Fruit fly (Drosophila melanogaster) whole organism, embryonic: Measurements from ENCODE around the gene CG17234.

Source experiments
- Atf6 ChIP-seq: fragments of 200-800 bp; sonication (Bioruptor generic); IDR thresholded peaks from 2 replicates; pipeline ENCODE4 v1.3.6; 2022; ENCODE audit warnings: missing biosample characterization, missing genetic modification characterization
- BEAF-32 ChIP-seq: fragments of 200-800 bp; sonication (Bioruptor generic); optimal IDR thresholded peaks from 3 replicates; lab custom pipeline; 2017; ENCODE audit warnings: missing biosample characterization, missing genetic modification characterization, mild to moderate bottlenecking, moderate library complexity, missing genetic modification reagents
- Bteb2 ChIP-seq: fragments of 200-800 bp; sonication (Bioruptor generic); optimal IDR thresholded peaks from 2 replicates; lab custom pipeline; 2016; ENCODE audit warnings: missing biosample characterization, missing genetic modification characterization
- C15 ChIP-seq: fragments of 200-800 bp; sonication (Bioruptor generic); IDR thresholded peaks from 3 replicates; pipeline ENCODE4 v1.3.6; 2022; ENCODE audit warnings: missing biosample characterization, missing genetic modification characterization
- CG10366 ChIP-seq: fragments of 200-800 bp; sonication (Bioruptor generic); IDR thresholded peaks from 2 replicates; pipeline ENCODE4 v1.3.6; 2022; ENCODE audit warnings: missing biosample characterization, missing genetic modification characterization
- CG11398 ChIP-seq: fragments of 200-800 bp; sonication (Bioruptor generic); optimal IDR thresholded peaks from 2 replicates; lab custom pipeline; 2016; ENCODE audit warnings: missing biosample characterization, missing genetic modification characterization
- CG11723 ChIP-seq: fragments of 200-800 bp; sonication (Bioruptor generic); optimal IDR thresholded peaks from 2 replicates; lab custom pipeline; 2017; ENCODE audit warnings: missing biosample characterization, mild to moderate bottlenecking, missing genetic modification characterization
- CG15696 ChIP-seq: fragments of 200-800 bp; sonication (Bioruptor generic); optimal IDR thresholded peaks from 2 replicates; lab custom pipeline; 2019; ENCODE audit warnings: missing biosample characterization, mild to moderate bottlenecking, missing genetic modification characterization, moderate library complexity
- CG16863 ChIP-seq: fragments of 200-800 bp; sonication (Bioruptor generic); optimal IDR thresholded peaks from 3 replicates; lab custom pipeline; 2016; ENCODE audit warnings: missing biosample characterization, missing genetic modification characterization
- CG17186 ChIP-seq: fragments of 200-800 bp; sonication (Bioruptor generic); optimal IDR thresholded peaks from 3 replicates; lab custom pipeline; 2017; ENCODE audit warnings: missing biosample characterization, missing genetic modification reagents, missing genetic modification characterization
- CG18011 ChIP-seq: fragments of 200-800 bp; sonication (Bioruptor generic); optimal IDR thresholded peaks from 2 replicates; lab custom pipeline; 2017; ENCODE audit warnings: missing biosample characterization, missing genetic modification characterization, mild to moderate bottlenecking, moderate library complexity, missing genotype
- CG30431 ChIP-seq: fragments of 200-800 bp; sonication (Bioruptor generic); optimal IDR thresholded peaks from 2 replicates; lab custom pipeline; 2017; ENCODE audit warnings: missing biosample characterization, missing genetic modification characterization
- CG3065 ChIP-seq: fragments of 200-800 bp; sonication (Bioruptor generic); optimal IDR thresholded peaks from 2 replicates; lab custom pipeline; 2016; ENCODE audit warnings: missing biosample characterization, missing genetic modification characterization
- CG34376 ChIP-seq: fragments of 200-800 bp; sonication (Bioruptor generic); optimal IDR thresholded peaks from 2 replicates; lab custom pipeline; 2018; ENCODE audit warnings: missing biosample characterization, mild to moderate bottlenecking, missing genetic modification characterization
- CG4360 ChIP-seq: fragments of 200-800 bp; sonication (Bioruptor generic); IDR thresholded peaks from 2 replicates; pipeline ENCODE4 v1.3.6; 2022; ENCODE audit warnings: missing biosample characterization, missing genetic modification characterization
- CG4404 ChIP-seq: fragments of 200-800 bp; sonication (Bioruptor generic); IDR thresholded peaks from 2 replicates; pipeline ENCODE4 v1.3.6; 2022; ENCODE audit warnings: missing biosample characterization, missing genetic modification characterization
- CG6765 ChIP-seq: fragments of 200-800 bp; sonication (Bioruptor generic); optimal IDR thresholded peaks from 3 replicates; lab custom pipeline; 2017; ENCODE audit warnings: missing biosample characterization, mild to moderate bottlenecking, missing genetic modification characterization
- CG6854 ChIP-seq: fragments of 200-800 bp; sonication (Bioruptor generic); optimal IDR thresholded peaks from 3 replicates; lab custom pipeline; 2017; ENCODE audit warnings: missing biosample characterization, mild to moderate bottlenecking, missing genetic modification characterization
- CG9215 ChIP-seq: fragments of 200-800 bp; sonication (Bioruptor generic); IDR thresholded peaks from 2 replicates; pipeline ENCODE4 v1.3.6; 2022; ENCODE audit warnings: missing biosample characterization, missing genetic modification characterization
- CG9932 ChIP-seq: fragments of 200-800 bp; sonication (Bioruptor generic); IDR thresholded peaks from 2 replicates; pipeline ENCODE4 v1.3.6; 2022; ENCODE audit warnings: missing biosample characterization, missing genetic modification characterization
- Chrac-16 ChIP-seq: fragments of 200-800 bp; sonication (Bioruptor generic); optimal IDR thresholded peaks from 3 replicates; lab custom pipeline; 2016; ENCODE audit warnings: missing biosample characterization, missing genetic modification characterization
- CrebB ChIP-seq: fragments of 200-800 bp; sonication (Bioruptor generic); optimal IDR thresholded peaks from 3 replicates; lab custom pipeline; 2018; ENCODE audit warnings: missing biosample characterization, mild to moderate bottlenecking, missing genetic modification characterization
- Dbx ChIP-seq: fragments of 200-800 bp; sonication (Bioruptor generic); IDR thresholded peaks from 3 replicates; pipeline ENCODE4 v1.3.6; 2022; ENCODE audit warnings: missing biosample characterization, missing genetic modification characterization
- Dref ChIP-seq: fragments of 200-800 bp; sonication (Bioruptor generic); IDR thresholded peaks from 2 replicates; pipeline ENCODE4 v1.3.6; 2022; ENCODE audit warnings: missing biosample characterization, missing genetic modification characterization
- E2f1 ChIP-seq: fragments of 200-800 bp; sonication (Bioruptor generic); IDR thresholded peaks from 2 replicates; pipeline ENCODE4 v1.3.6; 2022; ENCODE audit warnings: missing biosample characterization, missing genetic modification characterization
- Fer3 ChIP-seq: fragments of 200-800 bp; sonication (Bioruptor generic); optimal IDR thresholded peaks from 2 replicates; lab custom pipeline; 2018; ENCODE audit warnings: missing biosample characterization, mild to moderate bottlenecking, missing genetic modification characterization, moderate library complexity
- GATAe ChIP-seq: fragments of 200-800 bp; sonication (Bioruptor generic); conservative IDR thresholded peaks from 2 replicates; pipeline ENCODE4 v1.3.6; 2022; ENCODE audit warnings: missing biosample characterization, missing genetic modification characterization
- HHEX ChIP-seq: fragments of 200-800 bp; sonication (Bioruptor generic); optimal IDR thresholded peaks from 3 replicates; lab custom pipeline; 2017; ENCODE audit warnings: missing biosample characterization, mild to moderate bottlenecking, missing genetic modification characterization, missing genetic modification reagents
- HLH3B ChIP-seq: fragments of 200-800 bp; sonication (Bioruptor generic); IDR thresholded peaks from 2 replicates; pipeline ENCODE4 v1.3.6; 2022; ENCODE audit warnings: missing biosample characterization, missing genetic modification characterization
- Hmr ChIP-seq: fragments of 200-800 bp; sonication (Bioruptor generic); optimal IDR thresholded peaks from 3 replicates; lab custom pipeline; 2017; ENCODE audit warnings: mild to moderate bottlenecking, missing biosample characterization, missing genetic modification reagents, missing genetic modification characterization
- Med ChIP-seq: fragments of 200-800 bp; sonication (Bioruptor generic); peaks from one replicate; lab custom pipeline; 2016; ENCODE audit warnings: missing biosample characterization, missing genetic modification characterization, mild to moderate bottlenecking, inconsistent platforms, moderate library complexity
- Nf-YB ChIP-seq: fragments of 200-800 bp; sonication (Bioruptor generic); optimal IDR thresholded peaks from 3 replicates; lab custom pipeline; 2019; ENCODE audit warnings: missing biosample characterization, mild to moderate bottlenecking, missing genetic modification characterization, moderate library complexity
- Opbp ChIP-seq: fragments of 200-800 bp; sonication (Bioruptor generic); IDR thresholded peaks from 3 replicates; pipeline ENCODE4 v1.3.6; 2022; ENCODE audit warnings: missing biosample characterization, missing genetic modification characterization; ENCODE audit not compliant: partially characterized antibody
- Xbp1 ChIP-seq: fragments of 200-800 bp; sonication (Bioruptor generic); optimal IDR thresholded peaks from 3 replicates; lab custom pipeline; 2016; ENCODE audit warnings: missing biosample characterization, mild to moderate bottlenecking, missing genetic modification characterization
- crc ChIP-seq: fragments of 200-800 bp; sonication (Bioruptor generic); optimal IDR thresholded peaks from 2 replicates; lab custom pipeline; 2016; ENCODE audit warnings: missing biosample characterization, missing genetic modification characterization
- dm ChIP-seq: fragments of 200-800 bp; sonication (Bioruptor generic); optimal IDR thresholded peaks from 3 replicates; lab custom pipeline; 2016; ENCODE audit warnings: missing biosample characterization, missing genetic modification characterization
- dmrt11E ChIP-seq: fragments of 200-800 bp; sonication (Bioruptor generic); optimal IDR thresholded peaks from 3 replicates; lab custom pipeline; 2018; ENCODE audit warnings: missing biosample characterization, mild to moderate bottlenecking, missing genetic modification characterization, moderate library complexity
- gfzf ChIP-seq: fragments of 200-800 bp; sonication (Bioruptor generic); optimal IDR thresholded peaks from 2 replicates; lab custom pipeline; 2016; ENCODE audit warnings: missing biosample characterization, mild to moderate bottlenecking, missing genetic modification characterization, moderate library complexity
- her ChIP-seq: fragments of 200-800 bp; sonication (Bioruptor generic); optimal IDR thresholded peaks from 2 replicates; lab custom pipeline; 2016; ENCODE audit warnings: missing biosample characterization, missing genetic modification characterization
- jing ChIP-seq: fragments of 200-800 bp; sonication (Bioruptor generic); optimal IDR thresholded peaks from 2 replicates; lab custom pipeline; 2018; ENCODE audit warnings: missing biosample characterization, mild to moderate bottlenecking, missing genetic modification characterization
- otp ChIP-seq: fragments of 200-800 bp; sonication (Bioruptor generic); IDR thresholded peaks from 3 replicates; pipeline ENCODE4, ENCODE4 v1.3.6; 2022; ENCODE audit warnings: missing biosample characterization, missing genetic modification characterization
- psq ChIP-seq: fragments of 200-800 bp; sonication (Bioruptor generic); optimal IDR thresholded peaks from 2 replicates; lab custom pipeline; 2017; ENCODE audit warnings: missing biosample characterization, missing genetic modification characterization
- pum ChIP-seq: fragments of 200-800 bp; sonication (Bioruptor generic); optimal IDR thresholded peaks from 2 replicates; lab custom pipeline; 2016; ENCODE audit warnings: missing biosample characterization, missing genetic modification characterization
- rib ChIP-seq: fragments of 200-800 bp; sonication (Bioruptor generic); IDR thresholded peaks from 2 replicates; pipeline ENCODE4 v1.3.6; 2022; ENCODE audit warnings: missing biosample characterization, missing genetic modification characterization
- run ChIP-seq: fragments of 200-800 bp; sonication (Bioruptor generic); optimal IDR thresholded peaks from 3 replicates; lab custom pipeline; 2018; ENCODE audit warnings: missing biosample characterization, mild to moderate bottlenecking, missing genetic modification characterization
- shn ChIP-seq: fragments of 200-800 bp; sonication (Bioruptor generic); optimal IDR thresholded peaks from 3 replicates; lab custom pipeline; 2016; ENCODE audit warnings: missing biosample characterization, missing genetic modification characterization
- sim ChIP-seq: fragments of 200-800 bp; sonication (Bioruptor generic); IDR thresholded peaks from 2 replicates; pipeline ENCODE4 v1.3.6; 2022; ENCODE audit warnings: missing biosample characterization, missing genetic modification characterization
- sug ChIP-seq: fragments of 200-800 bp; optimal IDR thresholded peaks from 2 replicates; lab custom pipeline; 2019; ENCODE audit warnings: missing biosample characterization, mild to moderate bottlenecking, missing genetic modification characterization, moderate library complexity
- tap ChIP-seq: fragments of 200-800 bp; optimal IDR thresholded peaks from 3 replicates; lab custom pipeline; 2019; ENCODE audit warnings: missing biosample characterization, mild to moderate bottlenecking, missing genetic modification characterization, moderate library complexity
- tll ChIP-seq, 2 experiments: fragments of 200-800 bp in 1 of 2; fragments of >200 bp in 1 of 2; sonication (Bioruptor generic) in 1 of 2; optimal IDR thresholded peaks; 2 replicates each; lab custom pipeline; 2017 to 2019; ENCODE audit warnings: missing biosample characterization in 2 of 2, missing genetic modification characterization in 2 of 2, mild to moderate bottlenecking in 1 of 2, moderate library complexity in 1 of 2

The CG17234 gene

DNA sequence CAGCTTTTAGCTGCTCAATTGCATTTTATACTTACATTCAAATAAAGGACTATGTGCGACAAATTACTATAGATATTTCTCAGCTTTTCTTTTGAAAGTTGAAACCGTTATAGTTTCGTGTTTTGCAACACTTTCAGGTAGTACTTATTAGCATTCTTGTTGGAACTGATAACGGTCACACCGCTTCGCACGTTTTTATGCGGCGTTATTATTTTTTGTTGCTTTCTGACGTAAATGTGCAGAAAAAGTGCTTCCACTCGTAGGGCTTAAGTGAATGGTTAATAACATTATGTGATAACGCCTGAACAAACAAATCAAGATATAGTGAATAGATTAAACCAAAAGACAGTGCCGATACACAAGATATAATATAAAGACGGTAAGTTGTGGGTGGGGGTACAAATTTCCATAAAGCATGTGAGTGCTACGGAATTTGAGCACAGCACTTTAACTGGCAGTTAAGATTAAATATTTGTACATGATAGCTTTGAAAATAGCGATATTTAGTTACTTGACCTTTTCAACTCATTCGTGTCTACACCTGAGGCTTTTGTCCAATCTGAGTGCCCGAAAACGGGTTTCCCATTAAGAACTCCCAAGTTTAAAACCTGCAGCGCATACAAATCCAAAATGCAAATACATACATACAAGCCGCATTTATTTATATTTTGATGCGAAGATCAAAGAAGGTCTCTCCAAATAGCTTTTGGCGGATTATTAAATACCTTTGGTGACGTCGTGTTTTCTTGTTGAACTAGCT is 32.1 kb upstream of the CG17234 start, which contains the start of gene papi (continued):
- no peak for TF ChIP-seq Fer3 (tag; lab: Kevin White, UChicago)
- TF ChIP-seq HHEX (GFP tag; lab: Kevin White, UChicago) = no peak
- no peak for TF ChIP-seq tll (GFP tag; optimal IDR thresholded peaks at IDR 0.05; lab: Kevin White, UChicago)
- no peak for TF ChIP-seq CrebB (tag; lab: Kevin White, UChicago)
- no peak for TF ChIP-seq otp (GFP tag; lab: Robert Waterston, UW)
- no peak for TF ChIP-seq CG15696 (tag; lab: Kevin White, UChicago)
- TF ChIP-seq Med (GFP tag; lab: Kevin White, UChicago) = peak; percentile 36
- TF ChIP-seq C15 (GFP tag; lab: Robert Waterston, UW) = no peak
- no peak for TF ChIP-seq crc (GFP tag; lab: Kevin White, UChicago)
- no peak for TF ChIP-seq Dref (GFP tag; lab: Robert Waterston, UW)
- TF ChIP-seq CG9215 (GFP tag; lab: Robert Waterston, UW) = no peak
- no peak for TF ChIP-seq sim (GFP tag; lab: Robert Waterston, UW)
- TF ChIP-seq pum = no peak
- no peak for TF ChIP-seq Nf-YB (GFP tag; lab: Kevin White, UChicago)
- 0 out of 3 replicates have a peak, but pooled peaks have one; percentile 38 for TF ChIP-seq Opbp (GFP tag; lab: Robert Waterston, UW)
- peak; percentile 20 for TF ChIP-seq BEAF-32 (GFP tag; lab: Kevin White, UChicago)
- no peak for TF ChIP-seq CG10366 (GFP tag; lab: Robert Waterston, UW)
- peak; percentile 82 for TF ChIP-seq gfzf (GFP tag; lab: Kevin White, UChicago)
- no peak for TF ChIP-seq Bteb2
- no peak for TF ChIP-seq Hmr (GFP tag; lab: Kevin White, UChicago)
- TF ChIP-seq CG3065 (GFP tag; lab: Kevin White, UChicago) = no peak
- TF ChIP-seq HLH3B (GFP tag; lab: Robert Waterston, UW) = no peak
- peak; percentile 67 for TF ChIP-seq dm (GFP tag; lab: Kevin White, UChicago)
- peak; percentile 9 for TF ChIP-seq Xbp1
- no peak for TF ChIP-seq CG16863 (GFP tag; lab: Kevin White, UChicago)
- TF ChIP-seq tap = no peak
- TF ChIP-seq CG6765 = no peak
- no peak for TF ChIP-seq CG17186
- no peak for TF ChIP-seq CG11398 (GFP tag; lab: Kevin White, UChicago)
- TF ChIP-seq dmrt11E (tag; lab: Kevin White, UChicago) = no peak
- TF ChIP-seq GATAe (GFP tag; lab: Robert Waterston, UW) = no peak
- peak; percentile 44 for TF ChIP-seq CG34376 (GFP tag; lab: Kevin White, UChicago)
- TF ChIP-seq rib (GFP tag; lab: Robert Waterston, UW) = no peak
- 0 out of 2 replicates have a peak, but pooled peaks have one; percentile 38 for TF ChIP-seq CG4360 (GFP tag; lab: Robert Waterston, UW)
- no peak for TF ChIP-seq Dbx
- no peak for TF ChIP-seq run (tag; lab: Kevin White, UChicago)
- TF ChIP-seq CG11723 = no peak
- no peak for TF ChIP-seq CG4404 (GFP tag; lab: Robert Waterston, UW)
- TF ChIP-seq CG9932 (GFP tag; lab: Robert Waterston, UW) = no peak
- no peak for TF ChIP-seq psq (GFP tag; lab: Kevin White, UChicago)
- TF ChIP-seq shn (GFP tag; lab: Kevin White, UChicago) = no peak
- TF ChIP-seq CG6854 = peak; percentile 16
- no peak for TF ChIP-seq E2f1 (GFP tag; lab: Robert Waterston, UW)
- no peak for TF ChIP-seq CG18011 (GFP tag; lab: Kevin White, UChicago)
- TF ChIP-seq jing = no peak
- TF ChIP-seq her = peak; percentile 28
- TF ChIP-seq Chrac-16 (GFP tag; lab: Kevin White, UChicago) = no peak
- no peak for TF ChIP-seq CG30431 (GFP tag; lab: Kevin White, UChicago)
- no peak for TF ChIP-seq Atf6
- TF ChIP-seq sug (tag; lab: Kevin White, UChicago) = peak; percentile 6
